Worm (Caenorhabditis elegans): ENCODE measurements around the gene F32E10.9.

ce11 chrIV:7552100-7552499 is 11.7 kb downstream of the F32E10.9 start:
- no peak for TF ChIP-seq flt-1 (GFP tag; IDR thresholded peaks at IDR 0.05)
- no peak for TF ChIP-seq med-1 (GFP tag; optimal IDR thresholded peaks at IDR 0.05; ENCODE audit: insufficient read depth)
